Worm (Caenorhabditis elegans): ENCODE measurements around the gene ZK185.3.
A peak's percentile ranks its signal among the peaks of the same experiment; 100 is the strongest.

The ZK185.3 gene

ce11 chrIV:4513269-4513819 is 16.9 kb downstream of the ZK185.3 start, which contains the start of gene sar-1 (continued):
- TF ChIP-seq unc-39 (tag; optimal IDR thresholded peaks at IDR 0.05) (no peak), ceh-28 (tag; optimal IDR thresholded peaks at IDR 0.05) (peak; percentile 55), lin-39 (tag; optimal IDR thresholded peaks at IDR 0.05) (peak; percentile 45), nhr-28 (tag; optimal IDR thresholded peaks at IDR 0.05) (no peak), lsy-12 (tag; optimal IDR thresholded peaks at IDR 0.05) (peak; percentile 83), fkh-10 (GFP tag; optimal IDR thresholded peaks at IDR 0.05) (peak; percentile 31), nfya-1 (tag; optimal IDR thresholded peaks at IDR 0.05; ENCODE audit: insufficient read depth) (peak; percentile 70), ztf-4 (tag; optimal IDR thresholded peaks at IDR 0.05) (peak; percentile 65), nhr-43 (tag; optimal IDR thresholded peaks at IDR 0.05; ENCODE audit: poor library complexity, severe bottlenecking) (peak; percentile 69)

ce11 chrIV:4511259-4511890 is 18.9 kb downstream of the ZK185.3 start, which contains the start of the genes rfth-1 and ZK180.8:
Gene rfth-1 (minus strand): TSS chrIV:4511309.
Gene ZK180.8 (minus strand): TSS chrIV:4511724.
- TF ChIP-seq sea-2 (GFP tag; optimal IDR thresholded peaks at IDR 0.05) (no peak), ama-1 (optimal IDR thresholded peaks at IDR 0.05) (peak; percentile 0), skn-1 (tag; optimal IDR thresholded peaks at IDR 0.05) (no peak), elt-2 (tag; optimal IDR thresholded peaks at IDR 0.05) (no peak), pha-4 (tag; optimal IDR thresholded peaks at IDR 0.05) (peak; percentile 30), hmg-11 (tag; optimal IDR thresholded peaks at IDR 0.05) (peak; percentile 2)

ce11 chrIV:4506637-4507036 is 23.6 kb downstream of the ZK185.3 start, which contains the start of gene gbb-2:
Gene gbb-2 (minus strand): TSS chrIV:4506748.
- TF ChIP-seq nhr-25 (tag; optimal IDR thresholded peaks at IDR 0.05), result no peak
- TF ChIP-seq nfya-1 (tag; optimal IDR thresholded peaks at IDR 0.05; ENCODE audit: insufficient read depth), result peak; percentile 38
- peak; percentile 40 for TF ChIP-seq lin-39 (tag; optimal IDR thresholded peaks at IDR 0.05)
- no peak for TF ChIP-seq ztf-4 (tag; optimal IDR thresholded peaks at IDR 0.05)
- no peak for TF ChIP-seq nhr-67 (tag; optimal IDR thresholded peaks at IDR 0.05)
- TF ChIP-seq fkh-10 (GFP tag; optimal IDR thresholded peaks at IDR 0.05), result no peak
- TF ChIP-seq zag-1 (tag; optimal IDR thresholded peaks at IDR 0.05), result no peak
- TF ChIP-seq nhr-43 (tag; optimal IDR thresholded peaks at IDR 0.05; ENCODE audit: poor library complexity, severe bottlenecking), result no peak

- TF ChIP-seq elt-3 (tag; optimal IDR thresholded peaks at IDR 0.05) (no peak), fkh-10 (GFP tag; optimal IDR thresholded peaks at IDR 0.05) (peak; percentile 47), nhr-12 (tag; optimal IDR thresholded peaks at IDR 0.05) (no peak)
Measured at ce11 chrIV:4505078-4505477, 25.2 kb downstream of the ZK185.3 start.

ce11 chrIV:4490148-4490652 is 40.0 kb downstream of the ZK185.3 start, which contains the start of gene ZK180.7:
Gene ZK180.7 (plus strand): TSS chrIV:4490542.
- TF ChIP-seq nhr-76 (tag; optimal IDR thresholded peaks at IDR 0.05), result no peak
- TF ChIP-seq tbx-2 (tag; optimal IDR thresholded peaks at IDR 0.05), result no peak
- TF ChIP-seq unc-39 (tag; optimal IDR thresholded peaks at IDR 0.05), result no peak
- TF ChIP-seq nhr-67 (tag; optimal IDR thresholded peaks at IDR 0.05), result no peak
- no peak for TF ChIP-seq ztf-11 (tag; optimal IDR thresholded peaks at IDR 0.05)
- TF ChIP-seq ceh-9 (tag; optimal IDR thresholded peaks at IDR 0.05), result no peak
- TF ChIP-seq ztf-4 (tag; optimal IDR thresholded peaks at IDR 0.05), result no peak
- no peak for TF ChIP-seq snpc-4 (tag; optimal IDR thresholded peaks at IDR 0.05)
- TF ChIP-seq elt-2 (tag; optimal IDR thresholded peaks at IDR 0.05), result no peak
- TF ChIP-seq nhr-77 (tag; optimal IDR thresholded peaks at IDR 0.05), result no peak

- TF ChIP-seq pha-4 (tag; optimal IDR thresholded peaks at IDR 0.05) (peak; percentile 36), pqm-1 (tag; optimal IDR thresholded peaks at IDR 0.05) (peak; percentile 86), nhr-25 (tag; optimal IDR thresholded peaks at IDR 0.05) (no peak), eor-1 (tag; optimal IDR thresholded peaks at IDR 0.05) (no peak), elt-2 (tag; optimal IDR thresholded peaks at IDR 0.05) (peak; percentile 82)
Measured at ce11 chrIV:4486738-4487137, 43.5 kb downstream of the ZK185.3 start, which contains the start of gene trx-3. Gene trx-3 (plus strand): TSS chrIV:4487028.

Measured in whole organism, L3 larva.